In genomic region chrX:15622970-15623402, dm6 we compare ENCODE assay signal across 1 fruit fly cellular context.
A peak's percentile ranks its signal among the peaks of the same experiment; 100 is the strongest.
TF ChIP-seq lines count a peak whose summit lies in the region.

No protein-coding gene starts in this region.

TF ChIP-seq in whole organism, embryonic, 481 proteins besides CTCF, POLR2A, EP300 and RAD21 (continued from another document):
- TF ChIP-seq Mes4 (GFP tag; optimal IDR thresholded peaks at IDR 0.05; lab: Kevin White, UChicago) (peak; percentile 42), otp (GFP tag; IDR thresholded peaks at IDR 0.05; lab: Robert Waterston, UW) (peak; percentile 78), CG12299 (tag; optimal IDR thresholded peaks at IDR 0.05; lab: Kevin White, UChicago) (no peak), stwl (tag; optimal IDR thresholded peaks at IDR 0.05; lab: Kevin White, UChicago) (no peak), tx (GFP tag; optimal IDR thresholded peaks at IDR 0.05; lab: Kevin White, UChicago) (peak; percentile 54), dimm (GFP tag; IDR thresholded peaks at IDR 0.05; lab: Robert Waterston, UW) (peak; percentile 58; the same call in 1 of the 2 replicates), Atf-2 (GFP tag; optimal IDR thresholded peaks at IDR 0.05; lab: Kevin White, UChicago) (peak; percentile 42), Doc2 (GFP tag; IDR thresholded peaks at IDR 0.05; lab: Robert Waterston, UW) (peak; percentile 32; the same call in 1 of the 2 replicates), Sin3A (optimal IDR thresholded peaks at IDR 0.05; lab: Kevin White, UChicago) (no peak), CG7839 (tag; optimal IDR thresholded peaks at IDR 0.05; lab: Kevin White, UChicago) (peak; percentile 85), CG9797 (GFP tag; optimal IDR thresholded peaks at IDR 0.05; lab: Kevin White, UChicago) (no peak), CG10543 (GFP tag; optimal IDR thresholded peaks at IDR 0.05; lab: Kevin White, UChicago) (no peak), shn (GFP tag; optimal IDR thresholded peaks at IDR 0.05; lab: Kevin White, UChicago) (peak; percentile 64), tna (GFP tag; IDR thresholded peaks at IDR 0.05; lab: Robert Waterston, UW; ENCODE audit: partially characterized antibody) (no peak), Camta (GFP tag; optimal IDR thresholded peaks at IDR 0.05; lab: Kevin White, UChicago) (peak; percentile 49), bigmax (GFP tag; optimal IDR thresholded peaks at IDR 0.05; lab: Kevin White, UChicago) (no peak), B-H2 (GFP tag; optimal IDR thresholded peaks at IDR 0.05; lab: Kevin White, UChicago) (no peak), CG1832 (GFP tag; optimal IDR thresholded peaks at IDR 0.05; lab: Kevin White, UChicago) (no peak), br (optimal IDR thresholded peaks at IDR 0.05; lab: Kevin White, UChicago) (no peak), CG1529 (GFP tag; optimal IDR thresholded peaks at IDR 0.05; lab: Kevin White, UChicago) (peak; percentile 54), az2 (GFP tag; optimal IDR thresholded peaks at IDR 0.05; lab: Kevin White, UChicago) (peak; percentile 71), CG14667 (GFP tag; IDR thresholded peaks at IDR 0.05; lab: Robert Waterston, UW) (peak; percentile 78), zfh1 (GFP tag; IDR thresholded peaks at IDR 0.05; lab: Robert Waterston, UW) (peak; percentile 82), MESR4 (GFP tag; optimal IDR thresholded peaks at IDR 0.05; lab: Kevin White, UChicago) (no peak), psq (GFP tag; optimal IDR thresholded peaks at IDR 0.05; lab: Kevin White, UChicago) (peak; percentile 39), CG10654 (GFP tag; optimal IDR thresholded peaks at IDR 0.05; lab: Kevin White, UChicago) (peak; percentile 56), Vsx1 (GFP tag; optimal IDR thresholded peaks at IDR 0.05; lab: Kevin White, UChicago) (peak; percentile 38), CG8944 (GFP tag; optimal IDR thresholded peaks at IDR 0.05; lab: Kevin White, UChicago) (peak; percentile 72), CG12744 (GFP tag; optimal IDR thresholded peaks at IDR 0.05; lab: Kevin White, UChicago) (no peak), mam (GFP tag; optimal IDR thresholded peaks at IDR 0.05; lab: Kevin White, UChicago) (peak; percentile 82), Gsc (GFP tag; IDR thresholded peaks at IDR 0.05; lab: Robert Waterston, UW) (peak; percentile 42; the same call in 1 of the 2 replicates)
TF ChIP-seq in whole organism, embryonic: peak in this region for 362.
